Fruit fly (Drosophila melanogaster) whole organism, wandering third instar larva: ENCODE data around the gene CG8960.

Source experiments
- Abd-B ChIP-seq: fragments of >200 bp; optimal IDR thresholded peaks from 2 replicates; lab custom pipeline; 2017; ENCODE audit warnings: missing biosample characterization, missing genetic modification characterization
- CG32264 ChIP-seq: fragments of 200-800 bp; sonication (Bioruptor generic); optimal IDR thresholded peaks from 2 replicates; lab custom pipeline; 2016; ENCODE audit warnings: missing biosample characterization, missing genetic modification characterization
- CG9705 ChIP-seq: fragments of 200-800 bp; sonication (Bioruptor generic); optimal IDR thresholded peaks from 2 replicates; lab custom pipeline; 2018; ENCODE audit warnings: missing biosample characterization, mild to moderate bottlenecking, missing genetic modification characterization
- CrebA ChIP-seq: fragments of 200-800 bp; sonication (Bioruptor generic); optimal IDR thresholded peaks from 2 replicates; lab custom pipeline; 2016; ENCODE audit warnings: missing biosample characterization, mild to moderate bottlenecking, missing genetic modification characterization, borderline replicate concordance
- Dfd ChIP-seq: fragments of >200 bp; optimal IDR thresholded peaks from 2 replicates; lab custom pipeline; 2017; ENCODE audit warnings: missing biosample characterization, missing genetic modification characterization
- Dif ChIP-seq: fragments of 200-275, 200-300 bp; sonication (Bioruptor generic); optimal IDR thresholded peaks from 2 replicates; lab custom pipeline; 2018; ENCODE audit warnings: missing biosample characterization, missing genetic modification characterization; ENCODE audit not compliant: partially characterized antibody
- GATAd ChIP-seq: sonication (Bioruptor generic); optimal IDR thresholded peaks from 2 replicates; lab custom pipeline; 2016; ENCODE audit warnings: missing biosample characterization, missing genetic modification characterization
- HLH106 ChIP-seq: fragments of 200-800 bp; optimal IDR thresholded peaks from 3 replicates; lab custom pipeline; 2019; ENCODE audit warnings: missing biosample characterization, mild to moderate bottlenecking, missing genetic modification characterization, moderate library complexity
- Hnf4 ChIP-seq: fragments of 200-800 bp; sonication (Bioruptor generic); optimal IDR thresholded peaks from 2 replicates; lab custom pipeline; 2016; ENCODE audit warnings: missing biosample characterization, mild to moderate bottlenecking, missing genetic modification characterization
- Hr78 ChIP-seq: fragments of >200 bp; optimal IDR thresholded peaks from 2 replicates; lab custom pipeline; 2017; ENCODE audit warnings: missing biosample characterization, missing genetic modification characterization
- Hr83 ChIP-seq: fragments of 200-300 bp; sonication (Bioruptor generic); optimal IDR thresholded peaks from 2 replicates; lab custom pipeline; 2016; ENCODE audit warnings: missing biosample characterization, mild to moderate bottlenecking, missing genetic modification characterization, moderate library complexity; ENCODE audit not compliant: poor library complexity, severe bottlenecking
- Jra ChIP-seq: sonication (Bioruptor generic); optimal IDR thresholded peaks from 2 replicates; lab custom pipeline; 2016; ENCODE audit warnings: missing biosample characterization, missing genetic modification characterization
- Mio ChIP-seq: sonication (Bioruptor generic); optimal IDR thresholded peaks from 2 replicates; lab custom pipeline; 2016; ENCODE audit warnings: missing biosample characterization, missing genetic modification characterization
- Myc ChIP-seq: fragments of >200 bp; optimal IDR thresholded peaks from 2 replicates; lab custom pipeline; 2017
- N ChIP-seq: fragments of >200 bp; optimal IDR thresholded peaks from 2 replicates; lab custom pipeline; 2018; ENCODE audit warnings: missing biosample characterization, missing external identifiers, missing genetic modification characterization
- OdsH ChIP-seq: fragments of 200-800 bp; sonication (Bioruptor generic); optimal IDR thresholded peaks from 2 replicates; lab custom pipeline; 2016; ENCODE audit warnings: missing biosample characterization, mild to moderate bottlenecking, missing genetic modification characterization
- Rel ChIP-seq, 2 experiments: fragments of 200-800 bp; sonication (Bioruptor generic) in 1 of 2; optimal IDR thresholded peaks; 2 replicates in 1 of 2; 3 replicates in 1 of 2; lab custom pipeline; 2016 to 2019; ENCODE audit warnings: mild to moderate bottlenecking in 2 of 2, missing biosample characterization in 2 of 2, missing genetic modification characterization in 2 of 2, moderate library complexity in 1 of 2
- Sp1 ChIP-seq: fragments of 200-800 bp; sonication (Bioruptor generic); optimal IDR thresholded peaks from 3 replicates; lab custom pipeline; 2019; ENCODE audit warnings: missing biosample characterization, mild to moderate bottlenecking, missing genetic modification characterization, moderate library complexity
- Vsx2 ChIP-seq: fragments of 200-300, 225-300 bp; sonication (Bioruptor generic); optimal IDR thresholded peaks from 2 replicates; lab custom pipeline; 2018; ENCODE audit warnings: missing biosample characterization, missing genetic modification characterization; ENCODE audit not compliant: partially characterized antibody
- br ChIP-seq: fragments of 200-800 bp; sonication (Bioruptor generic); optimal IDR thresholded peaks from 2 replicates; lab custom pipeline; 2016; ENCODE audit warnings: missing biosample characterization, missing genetic modification characterization
- brk ChIP-seq: fragments of 200-800 bp; sonication (Bioruptor generic); optimal IDR thresholded peaks from 2 replicates; lab custom pipeline; 2016; ENCODE audit warnings: missing biosample characterization, mild to moderate bottlenecking, missing genetic modification characterization
- dl ChIP-seq, 2 experiments: fragments of 175-275, 200-275 bp in 1 of 2; fragments of 200-275 bp in 1 of 2; sonication (Bioruptor generic); optimal IDR thresholded peaks; lab custom pipeline; 2018; ENCODE audit warnings: mild to moderate bottlenecking in 2 of 2, missing biosample characterization in 2 of 2, missing genetic modification characterization in 2 of 2, moderate library complexity in 2 of 2; ENCODE audit not compliant: partially characterized antibody in 2 of 2, insufficient read depth in 1 of 2
- dmrt93B ChIP-seq: fragments of 200-800 bp; sonication (Bioruptor generic); optimal IDR thresholded peaks from 2 replicates; lab custom pipeline; 2018; ENCODE audit warnings: missing biosample characterization, mild to moderate bottlenecking, missing genetic modification characterization
- dsf ChIP-seq: sonication (Bioruptor generic); optimal IDR thresholded peaks from 2 replicates; lab custom pipeline; 2016; ENCODE audit warnings: missing biosample characterization, missing genetic modification characterization, borderline replicate concordance
- ey ChIP-seq: fragments of 200-800 bp; sonication (Bioruptor generic); optimal IDR thresholded peaks from 2 replicates; lab custom pipeline; 2016; ENCODE audit warnings: missing biosample characterization, missing genetic modification characterization
- foxo ChIP-seq, 2 experiments: fragments of 200-800 bp; sonication (Bioruptor generic); optimal IDR thresholded peaks; 2 replicates in 1 of 2; 3 replicates in 1 of 2; lab custom pipeline; 2016 to 2017; ENCODE audit warnings: missing biosample characterization in 2 of 2, missing genetic modification characterization in 2 of 2
- fru ChIP-seq: fragments of 200-800 bp; sonication (Bioruptor generic); optimal IDR thresholded peaks from 3 replicates; lab custom pipeline; 2016; ENCODE audit warnings: missing biosample characterization, mild to moderate bottlenecking, missing genetic modification characterization
- h ChIP-seq: fragments of 200-800 bp; sonication (Bioruptor generic); optimal IDR thresholded peaks from 3 replicates; lab custom pipeline; 2016; ENCODE audit warnings: missing biosample characterization, mild to moderate bottlenecking, missing genetic modification characterization
- jim ChIP-seq: fragments of 175-275, 200-325 bp; sonication (Bioruptor generic); optimal IDR thresholded peaks from 2 replicates; lab custom pipeline; 2016; ENCODE audit warnings: missing biosample characterization, mild to moderate bottlenecking, missing genetic modification characterization
- lola ChIP-seq: fragments of >200 bp; optimal IDR thresholded peaks from 2 replicates; lab custom pipeline; 2017; ENCODE audit warnings: missing biosample characterization, missing genetic modification characterization
- pan ChIP-seq: fragments of >200 bp; optimal IDR thresholded peaks from 2 replicates; lab custom pipeline; 2017
- psq ChIP-seq: fragments of 200-800 bp; sonication (Bioruptor generic); optimal IDR thresholded peaks from 3 replicates; lab custom pipeline; 2017; ENCODE audit warnings: missing biosample characterization, mild to moderate bottlenecking, missing genetic modification characterization, moderate library complexity
- rgr ChIP-seq: fragments of 200-800 bp; sonication (Bioruptor generic); optimal IDR thresholded peaks from 3 replicates; lab custom pipeline; 2016; ENCODE audit warnings: missing biosample characterization, mild to moderate bottlenecking, missing genetic modification characterization
- sage ChIP-seq: fragments of 200-800 bp; sonication (Bioruptor generic); optimal IDR thresholded peaks from 2 replicates; lab custom pipeline; 2016; ENCODE audit warnings: missing biosample characterization, mild to moderate bottlenecking, missing genetic modification characterization
- sv ChIP-seq: fragments of 200-800 bp; sonication (Bioruptor generic); optimal IDR thresholded peaks from 3 replicates; lab custom pipeline; 2016; ENCODE audit warnings: missing biosample characterization, missing genetic modification characterization
- tai ChIP-seq: sonication (Bioruptor generic); optimal IDR thresholded peaks from 2 replicates; lab custom pipeline; 2016; ENCODE audit warnings: missing biosample characterization, missing genetic modification characterization
- usp ChIP-seq: fragments of >200 bp; optimal IDR thresholded peaks from 2 replicates; lab custom pipeline; 2017; ENCODE audit warnings: missing biosample characterization, missing genetic modification characterization
- woc ChIP-seq: sonication (Bioruptor generic); optimal IDR thresholded peaks from 2 replicates; lab custom pipeline; 2016; ENCODE audit warnings: missing biosample characterization, mild to moderate bottlenecking, missing genetic modification characterization

Gene CG8960

dm6 chr3L:2152730-2153129, 44.1 kb upstream of the CG8960 start:
- TF ChIP-seq Rel (GFP tag; optimal IDR thresholded peaks at IDR 0.05; lab: Kevin White, UChicago): no peak
- no peak for TF ChIP-seq Rel (tag; optimal IDR thresholded peaks at IDR 0.05; lab: Kevin White, UChicago)
- no peak for TF ChIP-seq dmrt93B (GFP tag; lab: Kevin White, UChicago)
- no peak for TF ChIP-seq HLH106 (tag; lab: Kevin White, UChicago)
- TF ChIP-seq rgr (GFP tag; lab: Kevin White, UChicago): peak; percentile 49
- no peak for TF ChIP-seq ey (GFP tag; lab: Kevin White, UChicago)
- TF ChIP-seq Hr83 (GFP tag; lab: Kevin White, UChicago): no peak
- TF ChIP-seq sv (GFP tag; lab: Kevin White, UChicago): no peak
- TF ChIP-seq br (GFP tag; lab: Kevin White, UChicago): no peak
- TF ChIP-seq Hnf4: no peak
- TF ChIP-seq lola (GFP tag; lab: Kevin White, UChicago): no peak
- no peak for TF ChIP-seq Dif (GFP tag; lab: Kevin White, UChicago)
- no peak for TF ChIP-seq brk
- TF ChIP-seq h (GFP tag; lab: Kevin White, UChicago): peak; percentile 23
- no peak for TF ChIP-seq woc (GFP tag; lab: Kevin White, UChicago)
- TF ChIP-seq CG32264 (GFP tag; lab: Kevin White, UChicago): no peak
- no peak for TF ChIP-seq Abd-B (GFP tag; lab: Kevin White, UChicago)
- TF ChIP-seq Sp1 (GFP tag; lab: Kevin White, UChicago): no peak
- no peak for TF ChIP-seq usp
- no peak for TF ChIP-seq dl (GFP tag; optimal IDR thresholded peaks at IDR 0.05; lab: Kevin White, UChicago; ENCODE audit: insufficient read depth in 1 of 2, partially characterized antibody in 2 of 2)
- TF ChIP-seq Dfd (GFP tag; lab: Kevin White, UChicago): no peak
- TF ChIP-seq fru: peak; percentile 26
- no peak for TF ChIP-seq Hr78 (GFP tag; lab: Kevin White, UChicago)
- TF ChIP-seq dsf (GFP tag; lab: Kevin White, UChicago): no peak
- TF ChIP-seq GATAd (GFP tag; lab: Kevin White, UChicago): no peak
- no peak for TF ChIP-seq Vsx2 (GFP tag; lab: Kevin White, UChicago)
- TF ChIP-seq tai: no peak
- peak; percentile 33 for TF ChIP-seq Myc
- TF ChIP-seq sage (GFP tag; lab: Kevin White, UChicago): no peak
- no peak for TF ChIP-seq jim (GFP tag; lab: Kevin White, UChicago)
- TF ChIP-seq psq: no peak
- TF ChIP-seq CrebA (GFP tag; lab: Kevin White, UChicago): no peak
- no peak for TF ChIP-seq Jra
- peak; percentile 27 for TF ChIP-seq OdsH (GFP tag; lab: Kevin White, UChicago)
- no peak for TF ChIP-seq CG9705 (GFP tag; lab: Kevin White, UChicago)
- no peak for TF ChIP-seq N (GFP tag; lab: Kevin White, UChicago)
- TF ChIP-seq Mio (GFP tag; lab: Kevin White, UChicago): no peak
- TF ChIP-seq foxo (GFP tag; optimal IDR thresholded peaks at IDR 0.05; lab: Kevin White, UChicago): no peak
- TF ChIP-seq pan (lab: Kevin White, UChicago): no peak

dm6 chr3L:2157427-2157931, 39.3 kb upstream of the CG8960 start:
- TF ChIP-seq sage (GFP tag; lab: Kevin White, UChicago) (no peak), OdsH (GFP tag; lab: Kevin White, UChicago) (no peak), dsf (GFP tag; lab: Kevin White, UChicago) (no peak), Hnf4 (no peak), Sp1 (GFP tag; lab: Kevin White, UChicago) (no peak), br (GFP tag; lab: Kevin White, UChicago) (no peak), Dfd (GFP tag; lab: Kevin White, UChicago) (no peak), Mio (GFP tag; lab: Kevin White, UChicago) (no peak), dmrt93B (GFP tag; lab: Kevin White, UChicago) (no peak), Dif (GFP tag; lab: Kevin White, UChicago) (no peak), Abd-B (GFP tag; lab: Kevin White, UChicago) (no peak), Hr78 (GFP tag; lab: Kevin White, UChicago) (no peak), h (GFP tag; lab: Kevin White, UChicago) (no peak), Vsx2 (GFP tag; lab: Kevin White, UChicago) (no peak), ey (GFP tag; lab: Kevin White, UChicago) (no peak)
